Worm (Caenorhabditis elegans) whole organism, L4 larva: ENCODE results near the gene F56H9.8.
A peak's percentile ranks its signal among the peaks of the same experiment; 100 is the strongest.

Experiments
- F10B5.3 ChIP-seq: sonication (generic microtip); optimal IDR thresholded peaks from 2 replicates; lab custom pipeline; 2016; ENCODE audit warnings: mild to moderate bottlenecking, missing genetic modification characterization, missing compliant biosample characterization
- F26F4.8 ChIP-seq: fragments of 200-800 bp; sonication (Bioruptor generic); conservative IDR thresholded peaks from 2 replicates; pipeline ENCODE4 v1.3.6; 2022; ENCODE audit warnings: missing genetic modification characterization, missing compliant biosample characterization
- T20F7.1 ChIP-seq: fragments of 200-800 bp; sonication (Bioruptor generic); optimal IDR thresholded peaks from 2 replicates; lab custom pipeline; 2018; ENCODE audit warnings: mild to moderate bottlenecking, missing genetic modification characterization, missing compliant biosample characterization
- Y105C5A.15 ChIP-seq: fragments of 200-800 bp; sonication (Bioruptor generic); IDR thresholded peaks from 2 replicates; pipeline ENCODE4 v1.3.6; 2022; ENCODE audit warnings: missing genetic modification characterization, missing compliant biosample characterization
- Y48G9A.11 ChIP-seq: fragments of 200-800 bp; sonication (Bioruptor generic); IDR thresholded peaks from 2 replicates; pipeline ENCODE4 v1.3.6; 2022; ENCODE audit warnings: missing genetic modification reagents, missing genetic modification characterization, missing compliant biosample characterization
- Y5F2A.4 ChIP-seq: fragments of 200-800 bp; sonication (Bioruptor generic); optimal IDR thresholded peaks from 2 replicates; lab custom pipeline; 2018; ENCODE audit warnings: mild to moderate bottlenecking, missing genetic modification characterization, missing compliant biosample characterization
- ZK337.2 ChIP-seq: fragments of 200-800 bp; sonication (Bioruptor generic); IDR thresholded peaks from 2 replicates; pipeline ENCODE4 v1.3.6; 2022; ENCODE audit warnings: missing genetic modification reagents, missing genetic modification characterization, missing compliant biosample characterization
- aha-1 ChIP-seq: fragments of 150-350 bp; peaks from one replicate; lab custom pipeline; 2014; ENCODE audit warnings: missing biosample characterization, missing genetic modification characterization
- aly-2 ChIP-seq: sonication (generic microtip); optimal IDR thresholded peaks from 2 replicates; lab custom pipeline; 2018; ENCODE audit warnings: missing biosample characterization, missing genetic modification characterization
- arid-1 ChIP-seq: fragments of 200-800 bp; sonication (Bioruptor generic); conservative IDR thresholded peaks from 2 replicates; pipeline ENCODE4 v1.3.6; 2022; ENCODE audit warnings: missing genetic modification reagents, missing genetic modification characterization, missing compliant biosample characterization
- attf-4 ChIP-seq: sonication (generic microtip); optimal IDR thresholded peaks from 3 replicates; lab custom pipeline; 2017; ENCODE audit warnings: missing biosample characterization, missing genetic modification characterization
- ceh-20 ChIP-seq: fragments of 200-800 bp; sonication (Bioruptor generic); IDR thresholded peaks from 2 replicates; pipeline ENCODE4 v1.3.6; 2022; ENCODE audit warnings: missing genetic modification reagents, missing genetic modification characterization, missing compliant biosample characterization
- ceh-32 ChIP-seq: sonication (generic microtip); optimal IDR thresholded peaks from 2 replicates; lab custom pipeline; 2016; ENCODE audit warnings: mild to moderate bottlenecking, missing genetic modification characterization, missing compliant biosample characterization; ENCODE audit not compliant: poor library complexity
- ceh-62 ChIP-seq: sonication (generic microtip); optimal IDR thresholded peaks from 2 replicates; lab custom pipeline; 2017; ENCODE audit warnings: missing biosample characterization, missing genetic modification characterization
- ces-1 ChIP-seq: fragments of 150-350 bp; sonication (generic microtip); optimal IDR thresholded peaks from 4 replicates; lab custom pipeline; 2014; ENCODE audit warnings: missing biosample characterization, missing genetic modification reagents, missing genetic modification characterization
- cey-2 ChIP-seq: sonication (generic microtip); optimal IDR thresholded peaks from 3 replicates; lab custom pipeline; 2017; ENCODE audit warnings: missing genetic modification characterization, mild to moderate bottlenecking, missing compliant biosample characterization, antibody characterized with exemption, borderline replicate concordance; ENCODE audit not compliant: insufficient read depth
- ctbp-1 ChIP-seq: fragments of 200-800 bp; sonication (Bioruptor generic); IDR thresholded peaks from 2 replicates; pipeline ENCODE4 v1.3.6; 2022; ENCODE audit warnings: missing genetic modification reagents, missing genetic modification characterization, missing compliant biosample characterization
- daf-12 ChIP-seq: fragments of 150-350 bp; optimal IDR thresholded peaks from 2 replicates; lab custom pipeline; 2014; ENCODE audit warnings: missing biosample characterization, missing genetic modification reagents, missing genetic modification characterization
- daf-16 ChIP-seq, 3 experiments: sonication (generic microtip); optimal IDR thresholded peaks; 2 replicates each; lab custom pipeline; 2016 to 2017; ENCODE audit warnings: missing genetic modification characterization in 3 of 3, missing genetic modification reagents in 3 of 3, mild to moderate bottlenecking in 2 of 3, missing compliant biosample characterization in 2 of 3, missing biosample characterization in 1 of 3, moderate library complexity in 1 of 3
- daf-8 ChIP-seq: fragments of 200-800 bp; sonication (Bioruptor generic); IDR thresholded peaks from 2 replicates; pipeline ENCODE4 v1.3.6; 2022; ENCODE audit warnings: missing genetic modification characterization, missing compliant biosample characterization
- dmd-6 ChIP-seq: fragments of 200-800 bp; sonication (Bioruptor generic); IDR thresholded peaks from 2 replicates; pipeline ENCODE4 v1.3.6; 2022; ENCODE audit warnings: missing genetic modification reagents, missing genetic modification characterization, missing compliant biosample characterization
- dmd-8 ChIP-seq: fragments of 200-800 bp; sonication (Bioruptor generic); IDR thresholded peaks from 2 replicates; pipeline ENCODE4 v1.3.6; 2022; ENCODE audit warnings: missing genetic modification characterization, missing compliant biosample characterization
- dmd-9 ChIP-seq: fragments of 200-800 bp; sonication (Bioruptor generic); IDR thresholded peaks from 2 replicates; pipeline ENCODE4 v1.3.6; 2022; ENCODE audit warnings: missing genetic modification reagents, missing genetic modification characterization, missing compliant biosample characterization
- egl-43 ChIP-seq: fragments of 200-800 bp; sonication (Bioruptor generic); IDR thresholded peaks from 2 replicates; pipeline ENCODE4 v1.3.6; 2022; ENCODE audit warnings: missing genetic modification reagents, missing genetic modification characterization, missing compliant biosample characterization
- gei-8 ChIP-seq: fragments of 200-800 bp; sonication (Bioruptor generic); optimal IDR thresholded peaks from 2 replicates; lab custom pipeline; 2018; ENCODE audit warnings: mild to moderate bottlenecking, missing genetic modification characterization, missing compliant biosample characterization
- hif-1 ChIP-seq, 2 experiments: sonication (generic microtip); optimal IDR thresholded peaks; 2 replicates each; lab custom pipeline; 2016 to 2017; ENCODE audit warnings: missing compliant biosample characterization in 2 of 2, missing genetic modification characterization in 2 of 2, missing genetic modification reagents in 2 of 2, missing genotype in 2 of 2, mild to moderate bottlenecking in 1 of 2
- hmg-1.1 ChIP-seq: fragments of 200-800 bp; sonication (Bioruptor generic); IDR thresholded peaks from 2 replicates; pipeline ENCODE4 v1.3.6; 2022; ENCODE audit warnings: missing genetic modification reagents, missing genetic modification characterization, missing compliant biosample characterization
- lin-13 ChIP-seq: fragments of 150-350 bp; optimal IDR thresholded peaks from 2 replicates; lab custom pipeline; 2014; ENCODE audit warnings: missing biosample characterization, missing genetic modification reagents, missing genetic modification characterization
- lir-3 ChIP-seq: sonication (generic microtip); optimal IDR thresholded peaks from 2 replicates; lab custom pipeline; 2016; ENCODE audit warnings: mild to moderate bottlenecking, missing genetic modification characterization, missing compliant biosample characterization
- madf-5 ChIP-seq, 2 experiments: fragments of 200-800 bp; sonication (Bioruptor generic); IDR thresholded peaks; 2 replicates each; pipeline ENCODE4 v1.3.6; 2022; ENCODE audit warnings: missing compliant biosample characterization in 2 of 2, missing genetic modification characterization in 2 of 2
- mdl-1 ChIP-seq, 2 experiments: fragments of 150-350 bp in 1 of 2; sonication (generic microtip) in 1 of 2; optimal IDR thresholded peaks; 2 replicates each; lab custom pipeline; 2014 to 2017; ENCODE audit warnings: missing biosample characterization in 2 of 2, missing genetic modification characterization in 2 of 2
- mep-1 ChIP-seq: fragments of 150-350 bp; sonication (generic microtip); optimal IDR thresholded peaks from 3 replicates; lab custom pipeline; 2014; ENCODE audit warnings: missing biosample characterization, missing genetic modification characterization
- nhr-102 ChIP-seq: sonication (generic microtip); optimal IDR thresholded peaks from 2 replicates; lab custom pipeline; 2016; ENCODE audit warnings: mild to moderate bottlenecking, missing genetic modification characterization, moderate library complexity, missing compliant biosample characterization
- nhr-11 ChIP-seq: fragments of 150-350 bp; optimal IDR thresholded peaks from 2 replicates; lab custom pipeline; 2014; ENCODE audit warnings: missing biosample characterization, missing genetic modification characterization
- nhr-111 ChIP-seq: fragments of 200-800 bp; sonication (Bioruptor generic); optimal IDR thresholded peaks from 2 replicates; lab custom pipeline; 2018; ENCODE audit warnings: mild to moderate bottlenecking, missing genetic modification characterization, missing compliant biosample characterization
- nhr-25 ChIP-seq: sonication (generic microtip); optimal IDR thresholded peaks from 2 replicates; lab custom pipeline; 2017; ENCODE audit warnings: missing genetic modification characterization, mild to moderate bottlenecking, missing compliant biosample characterization, antibody characterized with exemption, moderate library complexity, borderline replicate concordance; ENCODE audit not compliant: insufficient read depth
- nhr-42 ChIP-seq: fragments of 200-800 bp; sonication (Bioruptor generic); IDR thresholded peaks from 2 replicates; pipeline ENCODE4 v1.3.6; 2022; ENCODE audit warnings: missing genetic modification characterization, missing compliant biosample characterization
- nhr-48 ChIP-seq: sonication (generic microtip); optimal IDR thresholded peaks from 2 replicates; lab custom pipeline; 2016; ENCODE audit warnings: mild to moderate bottlenecking, missing genetic modification characterization, missing compliant biosample characterization
- php-3 ChIP-seq: fragments of 200-800 bp; sonication (Bioruptor generic); IDR thresholded peaks from 2 replicates; pipeline ENCODE4 v1.3.6; 2022; ENCODE audit warnings: missing genetic modification reagents, missing genetic modification characterization, missing compliant biosample characterization
- rbr-2 ChIP-seq: sonication (generic microtip); optimal IDR thresholded peaks from 2 replicates; lab custom pipeline; 2016; ENCODE audit warnings: missing genotype, missing genetic modification characterization, missing compliant biosample characterization
- sdz-12 ChIP-seq: fragments of 200-800 bp; sonication (Bioruptor generic); optimal IDR thresholded peaks from 2 replicates; lab custom pipeline; 2018; ENCODE audit warnings: mild to moderate bottlenecking, missing genetic modification characterization, missing compliant biosample characterization
- skn-1 ChIP-seq: fragments of 150-350 bp; optimal IDR thresholded peaks from 2 replicates; lab custom pipeline; 2014; ENCODE audit warnings: missing biosample characterization, missing genetic modification characterization
- snpc-1.2 ChIP-seq: fragments of 200-800 bp; sonication (Bioruptor generic); IDR thresholded peaks from 2 replicates; pipeline ENCODE4 v1.3.6; 2022; ENCODE audit warnings: missing genetic modification reagents, missing genetic modification characterization, missing compliant biosample characterization
- spr-1 ChIP-seq: sonication (generic microtip); optimal IDR thresholded peaks from 2 replicates; lab custom pipeline; 2016; ENCODE audit warnings: mild to moderate bottlenecking, missing genetic modification characterization, missing compliant biosample characterization
- tra-1 ChIP-seq: fragments of 200-800 bp; sonication (Bioruptor generic); IDR thresholded peaks from 2 replicates; pipeline ENCODE4 v1.3.6; 2022; ENCODE audit warnings: missing genetic modification reagents, missing genetic modification characterization, missing compliant biosample characterization
- unc-130 ChIP-seq: sonication (generic microtip); optimal IDR thresholded peaks from 2 replicates; lab custom pipeline; 2016; ENCODE audit warnings: missing genetic modification reagents, missing genetic modification characterization, missing compliant biosample characterization
- zip-11 ChIP-seq: fragments of 200-800 bp; sonication (Bioruptor generic); IDR thresholded peaks from 2 replicates; pipeline ENCODE4 v1.3.6; 2022; ENCODE audit warnings: missing genetic modification characterization, missing compliant biosample characterization
- zip-2 ChIP-seq: fragments of 150-350 bp; optimal IDR thresholded peaks from 2 replicates; lab custom pipeline; 2014; ENCODE audit warnings: missing biosample characterization, missing genetic modification characterization
- ztf-11 ChIP-seq: fragments of 150-350 bp; optimal IDR thresholded peaks from 2 replicates; lab custom pipeline; 2014; ENCODE audit warnings: missing biosample characterization, missing genetic modification characterization
- ztf-7 ChIP-seq: fragments of 150-350 bp; optimal IDR thresholded peaks from 2 replicates; lab custom pipeline; 2014; ENCODE audit warnings: missing biosample characterization, missing genetic modification characterization

F56H9.8 gene

ce11 chrV:12659426-12659825 lies 14.8 kb downstream of the F56H9.8 start, which contains the start of gene ccch-3 (continued):
- TF ChIP-seq daf-16 (GFP tag; optimal IDR thresholded peaks at IDR 0.05; lab: Kevin White, UChicago), result no peak
- peak; percentile 28 for TF ChIP-seq daf-16 (tag; optimal IDR thresholded peaks at IDR 0.05; lab: Kevin White, UChicago)
- TF ChIP-seq daf-8 (GFP tag; lab: Robert Waterston, UW), result no peak
- no peak for TF ChIP-seq hif-1 (tag; optimal IDR thresholded peaks at IDR 0.05; lab: Kevin White, UChicago)
- TF ChIP-seq cey-2 (tag; lab: Kevin White, UChicago), result no peak
- peak; percentile 69 for TF ChIP-seq nhr-25 (tag; lab: Kevin White, UChicago)
- TF ChIP-seq ceh-62 (tag; lab: Kevin White, UChicago), result no peak
- TF ChIP-seq spr-1 (tag; lab: Kevin White, UChicago), result no peak
- no peak; the same call in 1 of the 2 replicates for TF ChIP-seq dmd-6 (GFP tag; lab: Robert Waterston, UW)
- no peak for TF ChIP-seq skn-1 (tag; lab: Kevin White, UChicago)
- no peak; the same call in 1 of the 2 replicates for TF ChIP-seq Y48G9A.11 (GFP tag; lab: Robert Waterston, UW)
- TF ChIP-seq zip-2 (tag; lab: Kevin White, UChicago), result no peak
- no peak for TF ChIP-seq ZK337.2 (GFP tag; lab: Robert Waterston, UW)
- peak; percentile 35 for TF ChIP-seq nhr-102 (tag; lab: Kevin White, UChicago)
- TF ChIP-seq php-3 (GFP tag; lab: Robert Waterston, UW), result no peak
- no peak for TF ChIP-seq aly-2
- TF ChIP-seq nhr-11 (tag; lab: Kevin White, UChicago), result peak; percentile 51
- no peak for TF ChIP-seq F10B5.3 (tag; lab: Kevin White, UChicago)
- TF ChIP-seq dmd-8 (GFP tag; lab: Robert Waterston, UW), result 0 out of 2 replicates have a peak, but pooled peaks have one; percentile 42
- TF ChIP-seq ztf-11 (tag; lab: Kevin White, UChicago), result no peak
- TF ChIP-seq ces-1, result no peak
- TF ChIP-seq ceh-20, result no peak
- TF ChIP-seq lir-3, result no peak
- peak; percentile 70 for TF ChIP-seq rbr-2 (tag; lab: Kevin White, UChicago)
- 0 out of 2 replicates have a peak, but pooled peaks have one; percentile 17 for TF ChIP-seq arid-1
- no peak for TF ChIP-seq tra-1 (GFP tag; lab: Robert Waterston, UW)
- TF ChIP-seq mdl-1 (tag; optimal IDR thresholded peaks at IDR 0.05; lab: Kevin White, UChicago), result peak in 1 of 2 experiments; percentile 7
- TF ChIP-seq mep-1 (tag; lab: Kevin White, UChicago), result peak; percentile 78
- no peak for TF ChIP-seq Y105C5A.15 (GFP tag; lab: Robert Waterston, UW)
- peak; percentile 18 for TF ChIP-seq unc-130
- TF ChIP-seq attf-4 (tag; lab: Kevin White, UChicago), result no peak
- TF ChIP-seq egl-43 (GFP tag; lab: Robert Waterston, UW), result no peak
- no peak for TF ChIP-seq nhr-48 (tag; lab: Kevin White, UChicago)
- no peak for TF ChIP-seq ceh-32 (tag; lab: Kevin White, UChicago)
- no peak for TF ChIP-seq daf-12 (tag; lab: Kevin White, UChicago)
- no peak for TF ChIP-seq F26F4.8 (GFP tag; lab: Robert Waterston, UW)
- no peak for TF ChIP-seq sdz-12 (GFP tag; lab: Kevin White, UChicago)
- no peak for TF ChIP-seq nhr-42 (GFP tag; lab: Robert Waterston, UW)
- no peak for TF ChIP-seq Y5F2A.4
- TF ChIP-seq ztf-7, result no peak
- TF ChIP-seq nhr-111 (GFP tag; lab: Kevin White, UChicago), result no peak
- peak; percentile 81 for TF ChIP-seq T20F7.1 (GFP tag; lab: Kevin White, UChicago)
- no peak for TF ChIP-seq zip-11 (GFP tag; lab: Robert Waterston, UW)
- no peak for TF ChIP-seq madf-5 (GFP tag; IDR thresholded peaks at IDR 0.05; lab: Robert Waterston, UW)
- TF ChIP-seq aha-1 (tag; lab: Kevin White, UChicago), result no peak
- TF ChIP-seq ctbp-1 (GFP tag; lab: Robert Waterston, UW), result peak; percentile 48; the same call in 1 of the 2 replicates
- peak; percentile 63; the same call in 1 of the 2 replicates for TF ChIP-seq snpc-1.2 (GFP tag; lab: Robert Waterston, UW)
- no peak for TF ChIP-seq dmd-9 (GFP tag; lab: Robert Waterston, UW)
- no peak for TF ChIP-seq lin-13 (GFP tag; lab: Kevin White, UChicago)
- peak; percentile 13 for TF ChIP-seq gei-8 (GFP tag; lab: Kevin White, UChicago)
- TF ChIP-seq hmg-1.1 (GFP tag; lab: Robert Waterston, UW), result peak; percentile 52; the same call in 1 of the 2 replicates
